Fruit fly (Drosophila melanogaster): ENCODE results near the gene CG14947.

DNA sequence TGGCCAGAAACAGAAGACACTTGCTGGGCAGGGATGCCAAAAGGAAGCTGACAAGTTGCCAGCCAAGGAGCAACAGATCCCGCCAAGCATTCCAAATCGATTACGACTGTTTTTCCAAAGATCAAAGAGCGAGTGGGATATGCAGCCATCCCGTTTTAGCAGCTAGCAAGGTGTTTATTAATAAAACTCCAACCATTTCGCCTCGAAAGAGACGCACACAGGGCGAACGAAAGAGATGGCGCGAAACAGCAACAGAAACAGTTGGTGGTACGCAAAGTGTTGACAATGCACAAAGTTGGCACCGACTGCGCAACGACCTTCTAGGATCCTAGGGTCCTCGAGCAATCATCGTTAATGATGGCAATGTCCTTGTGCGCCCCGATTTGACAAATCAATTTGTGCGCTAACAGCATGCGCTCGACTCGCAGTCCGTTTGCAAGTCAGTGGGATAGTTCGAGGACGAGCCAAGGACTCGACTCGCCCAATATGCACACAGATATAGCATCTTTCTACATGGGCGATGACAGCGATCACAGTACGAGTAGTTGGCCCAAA is 4.0 kb downstream of the CG14947 start:
- TF ChIP-seq psq (optimal IDR thresholded peaks at IDR 0.05): no peak
- no peak for TF ChIP-seq Dll (optimal IDR thresholded peaks at IDR 0.05)
- TF ChIP-seq EcR (GFP tag; optimal IDR thresholded peaks at IDR 0.05): no peak
